Worm (Caenorhabditis elegans): ENCODE measurements around the gene emb-1.

emb-1 gene

DNA sequence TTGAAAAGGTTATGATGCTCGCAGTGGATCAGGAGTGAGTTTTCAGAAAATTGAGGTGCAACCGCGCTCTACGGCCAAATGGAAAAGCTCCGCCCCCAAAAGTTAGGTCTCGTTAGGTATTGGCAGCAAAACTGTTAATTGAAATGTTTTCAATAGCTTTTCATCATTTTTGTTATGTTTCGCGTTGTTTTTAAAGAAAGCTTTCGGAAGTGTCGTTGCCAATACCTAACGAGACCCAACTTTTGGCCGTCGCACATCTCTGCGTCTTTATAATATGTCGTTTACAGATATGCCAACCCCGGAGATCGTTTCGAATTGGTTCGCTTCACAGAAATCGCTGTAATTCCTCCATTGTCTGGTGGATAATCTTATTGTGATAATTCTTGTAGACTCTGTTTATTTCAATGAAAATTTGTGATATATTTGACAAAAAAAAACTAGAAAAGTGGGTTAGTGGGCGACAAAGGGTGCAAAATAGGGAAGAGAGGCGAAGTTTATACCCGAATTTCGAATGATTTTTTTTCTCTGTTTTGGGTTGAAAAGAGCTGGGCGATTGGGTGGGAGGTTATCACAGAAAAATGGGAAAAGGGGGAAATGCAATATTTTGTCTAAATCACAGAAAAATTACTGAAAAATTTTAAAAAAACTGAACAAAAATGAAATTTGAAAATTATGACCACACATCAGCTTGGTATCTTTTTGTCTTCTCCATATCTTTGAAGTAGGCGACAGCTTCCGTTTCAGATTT lies 23.2 kb downstream of the emb-1 start:
- TF ChIP-seq ama-1 (optimal IDR thresholded peaks at IDR 0.05): no peak
- no peak for TF ChIP-seq pes-1 (GFP tag; IDR thresholded peaks at IDR 0.05)
- no peak for TF ChIP-seq scrt-1 (GFP tag; IDR thresholded peaks at IDR 0.05)
- TF ChIP-seq tra-4 (tag; optimal IDR thresholded peaks at IDR 0.05): no peak
- no peak for TF ChIP-seq ceh-36 (tag; optimal IDR thresholded peaks at IDR 0.05)
- no peak for TF ChIP-seq ets-7 (tag; optimal IDR thresholded peaks at IDR 0.05)
- TF ChIP-seq tbx-37 (GFP tag; conservative IDR thresholded peaks at IDR 0.05): no peak

DNA sequence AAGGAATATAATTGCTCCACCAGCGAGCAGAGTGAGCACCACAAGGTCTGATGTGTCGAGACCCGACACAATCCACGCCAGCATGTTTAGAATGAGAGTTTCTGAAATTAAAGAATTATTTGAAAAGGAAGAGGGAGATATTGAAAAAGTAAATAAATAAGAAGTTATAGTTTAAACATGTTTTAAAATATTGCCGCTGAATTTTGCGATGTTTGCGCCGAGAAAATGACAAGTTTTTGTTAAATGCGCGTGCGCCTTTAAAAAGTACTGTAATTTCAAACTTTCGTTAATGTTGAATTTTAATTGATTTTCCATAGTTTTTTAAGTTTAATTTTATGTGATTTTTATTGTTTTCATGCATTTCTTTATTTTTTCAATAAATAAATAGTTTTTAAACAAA lies 26.3 kb downstream of the emb-1 start, which contains the start of gene emb-8:
Gene emb-8, minus strand, starts transcription at position 101 of the 400 bp plus-strand sequence.
- TF ChIP-seq F13C5.2 (tag; optimal IDR thresholded peaks at IDR 0.05) (no peak), B0310.2 (tag; optimal IDR thresholded peaks at IDR 0.05) (no peak), hmbx-1 (tag; optimal IDR thresholded peaks at IDR 0.05) (no peak), ets-7 (tag; optimal IDR thresholded peaks at IDR 0.05) (no peak), ceh-13 (GFP tag; optimal IDR thresholded peaks at IDR 0.05) (no peak), tra-4 (tag; optimal IDR thresholded peaks at IDR 0.05) (no peak), ama-1 (optimal IDR thresholded peaks at IDR 0.05) (no peak), scrt-1 (GFP tag; IDR thresholded peaks at IDR 0.05) (no peak), tbx-11 (GFP tag; IDR thresholded peaks at IDR 0.05) (no peak), aly-1 (tag; optimal IDR thresholded peaks at IDR 0.05) (no peak), sea-1 (GFP tag; conservative IDR thresholded peaks at IDR 0.05) (no peak), hmg-4 (GFP tag; optimal IDR thresholded peaks at IDR 0.05) (no peak), hnd-1 (tag; optimal IDR thresholded peaks at IDR 0.05) (no peak), tbx-37 (GFP tag; conservative IDR thresholded peaks at IDR 0.05) (no peak), flt-1 (GFP tag; IDR thresholded peaks at IDR 0.05) (no peak), ceh-36 (tag; optimal IDR thresholded peaks at IDR 0.05) (no peak), pes-1 (GFP tag; IDR thresholded peaks at IDR 0.05) (no peak)

DNA sequence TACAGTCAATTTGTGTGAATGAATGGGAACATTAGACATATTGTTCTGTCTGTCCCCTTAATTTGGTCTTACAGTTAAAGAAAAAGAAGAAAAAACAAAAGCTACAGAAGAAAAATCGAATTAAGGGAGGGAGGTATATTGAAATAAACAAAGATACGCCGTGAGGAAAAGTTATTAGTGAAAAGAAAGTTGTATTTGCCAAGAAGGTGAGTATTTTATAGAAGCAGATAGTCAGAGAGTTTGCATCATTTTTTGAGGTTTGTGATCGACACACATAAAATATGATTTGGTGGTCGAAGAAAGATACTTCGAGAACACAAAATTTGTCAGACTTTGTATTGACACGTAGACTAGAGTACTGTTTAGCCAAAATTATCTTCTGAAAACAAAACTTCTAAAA lies 27.1 kb downstream of the emb-1 start:
- TF ChIP-seq ets-7 (tag; optimal IDR thresholded peaks at IDR 0.05) (no peak), tra-4 (tag; optimal IDR thresholded peaks at IDR 0.05) (no peak), pes-1 (GFP tag; IDR thresholded peaks at IDR 0.05) (no peak), flt-1 (GFP tag; IDR thresholded peaks at IDR 0.05) (no peak), hnd-1 (tag; optimal IDR thresholded peaks at IDR 0.05) (no peak), F13C5.2 (tag; optimal IDR thresholded peaks at IDR 0.05) (no peak)

DNA sequence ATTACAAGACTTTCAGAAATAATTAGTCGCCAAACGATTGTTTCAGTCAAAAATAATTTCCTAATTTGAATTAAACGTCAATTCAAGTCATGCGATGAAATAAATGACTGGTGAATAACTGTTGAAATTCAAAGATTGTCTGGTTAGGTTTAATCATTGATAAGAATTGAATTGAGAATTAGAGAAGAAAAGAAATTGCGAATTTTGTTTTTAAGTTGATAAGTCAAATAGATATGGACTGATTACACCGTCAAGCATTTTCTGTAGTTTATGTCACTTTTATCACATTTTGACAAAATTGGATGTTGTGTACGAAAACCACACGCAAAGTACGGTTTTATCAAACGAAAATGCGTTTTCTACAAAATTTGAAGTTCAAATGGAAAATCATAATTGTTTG lies 28.0 kb downstream of the emb-1 start:
- TF ChIP-seq tbx-37 (GFP tag; conservative IDR thresholded peaks at IDR 0.05) (no peak), hnd-1 (tag; optimal IDR thresholded peaks at IDR 0.05) (no peak), aly-1 (tag; optimal IDR thresholded peaks at IDR 0.05) (no peak), tra-4 (tag; optimal IDR thresholded peaks at IDR 0.05) (no peak), ceh-13 (GFP tag; optimal IDR thresholded peaks at IDR 0.05) (no peak)

DNA sequence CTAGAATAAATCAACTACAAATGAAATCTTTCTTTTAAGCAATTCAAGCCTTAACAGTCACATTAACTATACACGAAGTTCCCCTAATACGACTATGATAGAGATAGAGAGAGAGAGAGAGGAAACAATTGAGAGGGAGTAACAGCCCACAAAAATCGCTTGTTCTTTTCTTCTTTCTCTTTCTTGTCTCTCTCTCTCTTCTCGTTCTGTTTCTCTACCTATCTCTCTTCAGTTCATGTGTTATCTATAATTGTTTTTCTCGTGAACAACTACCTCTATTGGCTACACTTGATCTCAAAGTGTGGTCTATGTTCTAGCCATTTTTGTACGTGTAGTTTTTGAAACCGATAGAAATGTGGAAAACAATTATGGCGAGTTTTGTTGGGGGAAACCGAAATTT lies 29.4 kb downstream of the emb-1 start:
- TF ChIP-seq aly-1 (tag; optimal IDR thresholded peaks at IDR 0.05) (no peak), tbx-37 (GFP tag; conservative IDR thresholded peaks at IDR 0.05) (no peak), ets-7 (tag; optimal IDR thresholded peaks at IDR 0.05) (no peak), flt-1 (GFP tag; IDR thresholded peaks at IDR 0.05) (no peak), hmbx-1 (tag; optimal IDR thresholded peaks at IDR 0.05) (no peak)

DNA sequence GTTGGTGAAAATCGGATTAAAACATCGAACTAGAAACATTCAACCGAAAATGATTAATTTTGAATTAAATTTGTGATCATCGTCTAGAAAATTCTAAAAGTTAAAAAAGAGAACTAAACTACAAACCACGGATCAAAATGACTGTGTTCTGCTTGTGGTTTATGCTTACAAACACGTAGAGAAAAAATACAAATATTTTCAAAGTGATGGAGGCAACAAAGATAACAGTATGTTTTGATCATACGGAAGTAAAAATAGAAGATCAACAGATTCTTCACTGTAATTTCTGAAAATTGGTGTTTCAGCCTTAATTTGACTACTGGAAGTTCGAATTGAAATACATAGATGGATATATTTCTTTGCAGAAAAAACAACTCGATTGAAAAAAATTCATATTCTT lies 30.1 kb downstream of the emb-1 start:
- no peak for TF ChIP-seq ceh-36 (tag; optimal IDR thresholded peaks at IDR 0.05)

DNA sequence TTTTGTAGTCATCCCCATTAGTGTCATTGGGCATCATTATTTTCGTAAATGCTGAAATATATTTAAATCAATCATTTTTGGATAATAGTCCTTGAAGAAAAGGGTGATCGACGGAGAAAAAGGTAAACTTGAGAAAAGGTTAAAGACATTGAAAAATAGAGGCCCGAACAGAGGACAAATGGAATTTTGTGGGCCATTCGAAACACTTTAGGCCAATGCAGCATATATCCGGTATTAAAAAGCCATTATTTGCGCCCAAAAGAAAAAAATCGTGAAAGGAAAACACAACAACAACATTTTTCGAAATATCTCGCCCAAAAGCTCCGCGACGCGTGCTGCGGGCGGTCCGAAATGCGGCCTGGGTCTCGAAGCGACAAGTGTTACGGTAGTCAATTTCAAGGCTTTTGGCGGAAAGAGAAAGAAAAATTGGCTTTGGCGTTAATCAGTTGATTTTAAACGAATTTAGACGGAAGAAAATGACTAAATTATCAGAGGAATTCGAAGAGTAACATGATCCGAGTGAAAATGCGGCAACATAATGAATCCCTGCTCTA lies 33.7 kb downstream of the emb-1 start, which contains the start of gene morc-1:
Gene morc-1, minus strand, starts transcription at position 51 of the 554 bp plus-strand sequence.
- no peak for TF ChIP-seq ama-1 (optimal IDR thresholded peaks at IDR 0.05)
- no peak for TF ChIP-seq ceh-36 (tag; optimal IDR thresholded peaks at IDR 0.05)
- TF ChIP-seq tbx-37 (GFP tag; conservative IDR thresholded peaks at IDR 0.05): no peak
- no peak for TF ChIP-seq B0310.2 (tag; optimal IDR thresholded peaks at IDR 0.05)
- TF ChIP-seq scrt-1 (GFP tag; IDR thresholded peaks at IDR 0.05): 0 out of 2 replicates have a peak, but pooled peaks have one; percentile 9
- no peak for TF ChIP-seq pes-1 (GFP tag; IDR thresholded peaks at IDR 0.05)
- TF ChIP-seq ets-7 (tag; optimal IDR thresholded peaks at IDR 0.05): no peak

DNA sequence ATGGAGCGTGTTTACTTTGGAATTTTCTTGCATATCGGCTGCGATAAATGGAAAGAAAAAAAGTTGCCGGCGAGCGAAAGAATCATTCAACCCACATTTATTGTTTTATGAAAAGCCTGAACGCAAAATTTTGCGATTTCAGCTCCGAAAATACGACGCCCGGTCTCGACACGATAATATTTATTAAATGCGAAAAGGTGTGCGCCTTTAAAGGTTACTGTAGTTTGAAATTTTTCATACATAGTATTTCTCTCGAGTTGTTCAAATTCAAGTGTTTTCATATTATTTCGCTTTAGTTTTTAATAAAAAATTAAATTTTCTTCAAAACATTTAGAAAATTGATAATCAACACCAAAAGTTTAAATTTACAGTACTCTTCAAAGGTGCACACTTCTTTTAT lies 35.8 kb downstream of the emb-1 start, which contains the start of gene syx-16:
Gene syx-16, minus strand, starts transcription at position 118 of the 400 bp plus-strand sequence.
- TF ChIP-seq pes-1 (GFP tag; IDR thresholded peaks at IDR 0.05): no peak
- TF ChIP-seq ceh-13 (GFP tag; optimal IDR thresholded peaks at IDR 0.05): no peak
- TF ChIP-seq aly-1 (tag; optimal IDR thresholded peaks at IDR 0.05): no peak
- no peak for TF ChIP-seq hmbx-1 (tag; optimal IDR thresholded peaks at IDR 0.05)
- TF ChIP-seq ama-1 (optimal IDR thresholded peaks at IDR 0.05): no peak
- no peak for TF ChIP-seq tbx-37 (GFP tag; conservative IDR thresholded peaks at IDR 0.05)

DNA sequence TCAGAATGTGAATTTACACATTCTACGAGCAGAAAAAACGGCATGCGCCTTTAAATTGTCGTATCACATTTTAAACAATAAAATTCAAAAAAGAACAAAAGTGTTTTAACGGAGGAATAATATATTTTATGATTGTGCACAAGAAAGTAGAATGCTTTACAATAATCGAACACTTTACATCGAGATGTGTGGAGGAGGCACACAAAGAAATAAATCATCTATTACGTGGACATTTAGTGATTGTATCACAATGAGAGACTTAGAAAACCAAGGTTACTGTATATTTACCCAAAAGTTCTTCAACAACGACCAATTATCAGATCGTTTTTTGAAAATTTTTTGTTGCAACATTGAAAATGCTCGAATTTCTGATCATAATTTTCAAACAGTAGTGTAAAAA lies 37.0 kb downstream of the emb-1 start:
- no peak for TF ChIP-seq hmg-4 (GFP tag; optimal IDR thresholded peaks at IDR 0.05)
- no peak for TF ChIP-seq tbx-11 (GFP tag; IDR thresholded peaks at IDR 0.05)
- no peak for TF ChIP-seq ceh-36 (tag; optimal IDR thresholded peaks at IDR 0.05)
- TF ChIP-seq tra-4 (tag; optimal IDR thresholded peaks at IDR 0.05): no peak
- no peak for TF ChIP-seq tbx-37 (GFP tag; conservative IDR thresholded peaks at IDR 0.05)
- TF ChIP-seq ets-7 (tag; optimal IDR thresholded peaks at IDR 0.05): no peak
- TF ChIP-seq flt-1 (GFP tag; IDR thresholded peaks at IDR 0.05): no peak
- no peak for TF ChIP-seq sea-1 (GFP tag; conservative IDR thresholded peaks at IDR 0.05)
- no peak for TF ChIP-seq hnd-1 (tag; optimal IDR thresholded peaks at IDR 0.05)
- TF ChIP-seq hmbx-1 (tag; optimal IDR thresholded peaks at IDR 0.05): no peak
- no peak for TF ChIP-seq scrt-1 (GFP tag; IDR thresholded peaks at IDR 0.05)
